Fruit fly (Drosophila melanogaster) Kc167 (cell line): ENCODE results near the gene CG31301.

Experiments
- Myc ChIP-seq: fragments of >200 bp; optimal IDR thresholded peaks from 2 replicates; lab custom pipeline; 2017; ENCODE audit warnings: missing external identifiers
- Sin3A ChIP-seq: fragments of >200 bp; optimal IDR thresholded peaks from 2 replicates; lab custom pipeline; 2018; ENCODE audit warnings: missing external identifiers
- h ChIP-seq: fragments of >200 bp; optimal IDR thresholded peaks from 3 replicates; lab custom pipeline; 2018; ENCODE audit warnings: missing external identifiers
- insv ChIP-seq: fragments of >200 bp; optimal IDR thresholded peaks from 3 replicates; lab custom pipeline; 2018; ENCODE audit warnings: missing external identifiers
- psq ChIP-seq: fragments of >200 bp; optimal IDR thresholded peaks from 2 replicates; lab custom pipeline; 2017; ENCODE audit warnings: missing external identifiers
- ttk ChIP-seq: sonication (Bioruptor generic); optimal IDR thresholded peaks from 2 replicates; lab custom pipeline; 2017; ENCODE audit warnings: missing external identifiers

DNA sequence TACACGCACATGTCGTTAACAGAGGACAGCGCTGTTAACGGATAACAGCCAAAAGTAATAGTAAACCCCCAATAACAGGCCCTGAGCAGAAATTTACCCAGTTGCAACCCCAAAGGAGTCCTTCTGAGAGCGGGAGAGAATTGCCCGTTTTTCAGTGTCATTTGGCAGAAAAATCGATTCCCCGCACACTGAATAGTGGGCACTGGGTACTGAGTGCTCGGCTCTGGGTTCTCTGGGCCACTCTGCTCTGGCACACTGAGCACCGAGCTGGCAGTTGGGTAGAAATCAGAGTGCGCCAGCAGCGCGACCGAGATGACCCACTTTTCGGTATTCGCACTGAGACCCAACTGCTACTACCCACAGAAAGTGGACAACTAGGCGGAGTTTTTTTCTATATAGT is 28.4 kb downstream of the CG31301 start, which contains the start of gene Rbp:
- no peak for TF ChIP-seq psq (lab: Kevin White, UChicago)
- TF ChIP-seq insv (lab: Kevin White, UChicago): no peak
- no peak for TF ChIP-seq Sin3A (lab: Kevin White, UChicago)
- no peak for TF ChIP-seq h
- no peak for TF ChIP-seq Myc (lab: Kevin White, UChicago)
- no peak for TF ChIP-seq ttk (lab: Kevin White, UChicago)
